Worm (Caenorhabditis elegans) whole organism, L4 larva: Measurements from ENCODE around the gene vab-3.
A peak's percentile ranks its signal among the peaks of the same experiment; 100 is the strongest.

ENCODE experiments used
- ceh-82 ChIP-seq: sonication (generic microtip); optimal IDR thresholded peaks from 2 replicates; lab custom pipeline; 2017; ENCODE audit warnings: missing biosample characterization, missing genetic modification characterization
- dpl-1 ChIP-seq: fragments of 150-350 bp; optimal IDR thresholded peaks from 2 replicates; lab custom pipeline; 2014; ENCODE audit warnings: missing biosample characterization, missing genetic modification reagents, missing genetic modification characterization
- nhr-77 ChIP-seq: fragments of 150-350 bp; optimal IDR thresholded peaks from 2 replicates; lab custom pipeline; 2014; ENCODE audit warnings: missing biosample characterization, missing genetic modification characterization
- unc-62 ChIP-seq, 3 experiments: fragments of 150-350 bp in 1 of 3; sonication (generic microtip); optimal IDR thresholded peaks in 2 of 3; peaks in 1 of 3; 1 replicate in 1 of 3; 2 replicates in 2 of 3; lab custom pipeline; 2014 to 2017; ENCODE audit warnings: missing biosample characterization in 3 of 3, missing genetic modification characterization in 3 of 3, missing genetic modification reagents in 3 of 3, missing genotype in 1 of 3

DNA sequence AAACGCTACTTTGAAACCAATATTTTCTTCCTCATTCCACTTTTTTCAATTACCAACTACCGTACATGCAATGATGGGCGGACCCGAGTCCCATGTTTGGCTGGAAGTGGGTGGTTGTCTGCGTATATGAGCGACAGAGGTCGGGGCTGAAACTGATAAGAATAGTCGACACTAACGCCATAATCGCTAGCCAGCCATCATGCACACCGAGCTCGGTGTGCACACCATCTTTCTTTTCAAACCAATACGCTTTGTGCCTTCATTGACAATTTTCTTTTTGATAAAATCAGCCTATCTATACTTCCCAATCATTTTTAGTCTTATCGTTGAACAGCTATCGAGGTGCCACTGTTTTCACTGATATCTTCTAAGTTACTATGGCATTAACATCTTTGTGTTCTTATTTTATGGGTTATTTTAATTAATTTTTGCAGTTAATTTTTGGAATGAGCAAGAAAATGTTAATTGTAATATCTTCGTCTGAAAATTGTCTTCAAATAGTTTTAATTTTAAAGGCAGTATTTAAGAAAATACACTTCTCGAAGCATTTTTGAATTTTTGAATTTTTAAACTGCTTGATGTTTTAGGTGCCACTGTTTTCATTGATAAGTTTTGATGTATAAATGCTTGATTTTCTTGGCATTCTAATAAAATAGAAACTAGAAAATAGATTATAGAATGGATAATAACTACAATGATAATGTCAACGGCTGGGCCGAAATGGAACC lies 19.0 kb upstream of the vab-3 start, which contains the start of gene elt-2:
- no peak for TF ChIP-seq dpl-1
- peak; percentile 87 for TF ChIP-seq nhr-77
- TF ChIP-seq unc-62 (GFP tag; optimal IDR thresholded peaks at IDR 0.05 in 1 of 2; lab: Kevin White, UChicago), result peak in 1 of 2 experiments; percentile 93
- no peak for TF ChIP-seq unc-62 (tag; optimal IDR thresholded peaks at IDR 0.05; lab: Kevin White, UChicago)
- no peak for TF ChIP-seq ceh-82 (tag; lab: Kevin White, UChicago)
